Worm (Caenorhabditis elegans) whole organism, L1 larva: Measurements from ENCODE around the gene T19H12.2.

Experiments
- C04F5.9 ChIP-seq: sonication (generic microtip); optimal IDR thresholded peaks from 2 replicates; lab custom pipeline; 2016; ENCODE audit warnings: missing genetic modification characterization, missing compliant biosample characterization
- C34B4.2 ChIP-seq: sonication (generic microtip); optimal IDR thresholded peaks from 2 replicates; lab custom pipeline; 2017; ENCODE audit warnings: mild to moderate bottlenecking, missing genetic modification characterization, missing compliant biosample characterization
- F16B12.6 ChIP-seq: fragments of 150-350 bp; optimal IDR thresholded peaks from 2 replicates; lab custom pipeline; 2014; ENCODE audit warnings: missing biosample characterization, missing genetic modification characterization
- Y116A8C.19 ChIP-seq: sonication (generic microtip); optimal IDR thresholded peaks from 2 replicates; lab custom pipeline; 2016; ENCODE audit warnings: missing compliant biosample characterization, missing genetic modification characterization, borderline replicate concordance
- aha-1 ChIP-seq: fragments of 150-350 bp; optimal IDR thresholded peaks from 2 replicates; lab custom pipeline; 2014; ENCODE audit warnings: missing biosample characterization, missing genetic modification characterization
- alr-1 ChIP-seq: fragments of 200-800 bp; sonication (Bioruptor generic); optimal IDR thresholded peaks from 2 replicates; lab custom pipeline; 2018; ENCODE audit warnings: borderline replicate concordance, mild to moderate bottlenecking, missing genetic modification characterization, missing compliant biosample characterization
- aly-2 ChIP-seq: fragments of 150-350 bp; optimal IDR thresholded peaks from 2 replicates; lab custom pipeline; 2014; ENCODE audit warnings: missing biosample characterization, missing genetic modification characterization
- ama-1 ChIP-seq: fragments of 150-350 bp; optimal IDR thresholded peaks from 2 replicates; lab custom pipeline; 2014
- ceh-63 ChIP-seq: fragments of 200-800 bp; sonication (Bioruptor generic); optimal IDR thresholded peaks from 2 replicates; lab custom pipeline; 2018; ENCODE audit warnings: mild to moderate bottlenecking, missing genetic modification characterization, missing compliant biosample characterization
- ceh-82 ChIP-seq, 3 experiments: fragments of 150-350 bp in 1 of 3; sonication (generic microtip) in 2 of 3; optimal IDR thresholded peaks; 2 replicates each; lab custom pipeline; 2014 to 2017; ENCODE audit warnings: missing biosample characterization in 3 of 3, missing genetic modification characterization in 3 of 3
- ceh-90 ChIP-seq: sonication (generic microtip); optimal IDR thresholded peaks from 2 replicates; lab custom pipeline; 2016; ENCODE audit warnings: missing genetic modification characterization, missing compliant biosample characterization
- ces-1 ChIP-seq: fragments of 150-350 bp; optimal IDR thresholded peaks from 2 replicates; lab custom pipeline; 2014; ENCODE audit warnings: missing biosample characterization, missing genetic modification reagents, missing genetic modification characterization
- efl-1 ChIP-seq, 4 experiments: fragments of 150-350 bp; optimal IDR thresholded peaks in 3 of 4; peaks in 1 of 4; 1 replicate in 1 of 4; 2 replicates in 3 of 4; lab custom pipeline; 2014; ENCODE audit warnings: missing biosample characterization in 2 of 4, missing genetic modification characterization in 2 of 4, missing genetic modification reagents in 2 of 4
- elt-2 ChIP-seq: sonication (generic microtip); optimal IDR thresholded peaks from 2 replicates; lab custom pipeline; 2016; ENCODE audit warnings: missing genetic modification characterization, mild to moderate bottlenecking, inconsistent platforms, missing compliant biosample characterization, missing genetic modification reagents
- elt-3 ChIP-seq, 6 experiments: fragments of 150-350 bp in 1 of 6; sonication (generic microtip); optimal IDR thresholded peaks; 2 replicates each; lab custom pipeline; 2017 to 2018; ENCODE audit warnings: missing biosample characterization in 6 of 6, missing genetic modification characterization in 6 of 6, inconsistent platforms in 1 of 6
- fkh-4 ChIP-seq: sonication (generic microtip); optimal IDR thresholded peaks from 2 replicates; lab custom pipeline; 2016; ENCODE audit warnings: missing compliant biosample characterization, missing genetic modification characterization, borderline replicate concordance
- grh-1 ChIP-seq: fragments of 200-800 bp; sonication (Bioruptor generic); IDR thresholded peaks from 2 replicates; pipeline ENCODE4 v1.3.6; 2022; ENCODE audit warnings: missing genetic modification reagents, missing genetic modification characterization, missing compliant biosample characterization
- hlh-17 ChIP-seq: fragments of 200-800 bp; sonication (Bioruptor generic); optimal IDR thresholded peaks from 2 replicates; lab custom pipeline; 2018; ENCODE audit warnings: missing genetic modification characterization, mild to moderate bottlenecking, missing compliant biosample characterization, moderate library complexity, borderline replicate concordance
- hlh-4 ChIP-seq: sonication (generic microtip); optimal IDR thresholded peaks from 2 replicates; lab custom pipeline; 2016; ENCODE audit warnings: mild to moderate bottlenecking, missing genetic modification characterization, missing compliant biosample characterization
- isw-1 ChIP-seq: fragments of 200-800 bp; sonication (Bioruptor generic); IDR thresholded peaks from 2 replicates; pipeline ENCODE4 v1.3.6; 2022; ENCODE audit warnings: missing genetic modification characterization, missing compliant biosample characterization
- lin-13 ChIP-seq: fragments of 150-350 bp; optimal IDR thresholded peaks from 2 replicates; lab custom pipeline; 2014; ENCODE audit warnings: missing biosample characterization, missing genetic modification reagents, missing genetic modification characterization
- lin-15B ChIP-seq: fragments of 150-350 bp; sonication (generic microtip); optimal IDR thresholded peaks from 3 replicates; lab custom pipeline; 2014; ENCODE audit warnings: missing biosample characterization, missing genetic modification characterization
- lin-35 ChIP-seq, 2 experiments: fragments of 150-350 bp; optimal IDR thresholded peaks; 2 replicates each; lab custom pipeline; 2014; ENCODE audit warnings: missing biosample characterization in 2 of 2, missing genetic modification characterization in 2 of 2, missing genetic modification reagents in 2 of 2
- lir-3 ChIP-seq: sonication (generic microtip); optimal IDR thresholded peaks from 2 replicates; lab custom pipeline; 2016; ENCODE audit warnings: mild to moderate bottlenecking, missing genetic modification characterization, moderate library complexity, missing compliant biosample characterization; ENCODE audit not compliant: poor library complexity
- lsy-2 ChIP-seq, 2 experiments: fragments of 150-350 bp; optimal IDR thresholded peaks; 2 replicates each; lab custom pipeline; 2014; ENCODE audit warnings: missing biosample characterization in 2 of 2, missing genetic modification characterization in 2 of 2
- mab-9 ChIP-seq: fragments of 200-800 bp; sonication (Bioruptor generic); IDR thresholded peaks from 2 replicates; pipeline ENCODE4 v1.3.6; 2022; ENCODE audit warnings: missing genetic modification reagents, missing genetic modification characterization, missing compliant biosample characterization
- mef-2 ChIP-seq: fragments of 150-350 bp; optimal IDR thresholded peaks from 2 replicates; lab custom pipeline; 2014; ENCODE audit warnings: missing biosample characterization, missing genetic modification characterization
- nhr-12 ChIP-seq: sonication (generic microtip); optimal IDR thresholded peaks from 2 replicates; lab custom pipeline; 2017; ENCODE audit warnings: missing biosample characterization, missing genetic modification characterization
- nhr-28 ChIP-seq: fragments of 150-350 bp; optimal IDR thresholded peaks from 2 replicates; lab custom pipeline; 2014; ENCODE audit warnings: missing biosample characterization, missing genetic modification characterization
- nhr-47 ChIP-seq: sonication (generic microtip); optimal IDR thresholded peaks from 2 replicates; lab custom pipeline; 2016; ENCODE audit warnings: mild to moderate bottlenecking, missing genetic modification characterization, moderate library complexity, missing compliant biosample characterization
- nhr-77 ChIP-seq: fragments of 150-350 bp; optimal IDR thresholded peaks from 2 replicates; lab custom pipeline; 2014; ENCODE audit warnings: missing biosample characterization, missing genetic modification characterization
- nhr-84 ChIP-seq: sonication (generic microtip); optimal IDR thresholded peaks from 2 replicates; lab custom pipeline; 2017; ENCODE audit warnings: missing biosample characterization, missing genetic modification characterization
- nhr-85 ChIP-seq: sonication (generic microtip); peaks from one replicate; lab custom pipeline; 2016; ENCODE audit warnings: missing genetic modification characterization, inconsistent platforms, missing compliant biosample characterization
- pqm-1 ChIP-seq: sonication (generic microtip); optimal IDR thresholded peaks from 3 replicates; lab custom pipeline; 2017; ENCODE audit warnings: missing biosample characterization, missing genetic modification characterization
- rnt-1 ChIP-seq: sonication (generic microtip); optimal IDR thresholded peaks from 2 replicates; lab custom pipeline; 2016; ENCODE audit warnings: mild to moderate bottlenecking, missing genetic modification characterization, moderate library complexity, missing compliant biosample characterization
- skn-1 ChIP-seq: fragments of 150-350 bp; optimal IDR thresholded peaks from 2 replicates; lab custom pipeline; 2014; ENCODE audit warnings: missing biosample characterization, missing genetic modification characterization
- sptf-1 ChIP-seq: fragments of 150-350 bp; optimal IDR thresholded peaks from 2 replicates; lab custom pipeline; 2014; ENCODE audit warnings: missing biosample characterization, missing genetic modification characterization
- tlp-1 ChIP-seq: fragments of 150-350 bp; optimal IDR thresholded peaks from 2 replicates; lab custom pipeline; 2014; ENCODE audit warnings: missing biosample characterization, missing genetic modification characterization
- unc-130 ChIP-seq: fragments of 150-350 bp; optimal IDR thresholded peaks from 2 replicates; lab custom pipeline; 2017; ENCODE audit warnings: missing biosample characterization, missing genetic modification characterization, inconsistent platforms
- unc-30 ChIP-seq: sonication (generic microtip); optimal IDR thresholded peaks from 2 replicates; lab custom pipeline; 2017; ENCODE audit warnings: missing biosample characterization, missing genetic modification characterization
- unc-86 ChIP-seq: sonication (generic microtip); optimal IDR thresholded peaks from 2 replicates; lab custom pipeline; 2016; ENCODE audit warnings: missing genetic modification characterization, missing compliant biosample characterization
- vab-15 ChIP-seq: sonication (generic microtip); optimal IDR thresholded peaks from 2 replicates; lab custom pipeline; 2017; ENCODE audit warnings: missing genotype, mild to moderate bottlenecking, missing genetic modification characterization, missing compliant biosample characterization
- ztf-11 ChIP-seq, 2 experiments: sonication (generic microtip); optimal IDR thresholded peaks; 2 replicates each; lab custom pipeline; 2016 to 2017; ENCODE audit warnings: missing genetic modification characterization in 2 of 2, missing biosample characterization in 1 of 2, missing compliant biosample characterization in 1 of 2
- ztf-4 ChIP-seq: fragments of 150-350 bp; optimal IDR thresholded peaks from 2 replicates; lab custom pipeline; 2014; ENCODE audit warnings: missing biosample characterization, missing genetic modification characterization

T19H12.2 gene

DNA sequence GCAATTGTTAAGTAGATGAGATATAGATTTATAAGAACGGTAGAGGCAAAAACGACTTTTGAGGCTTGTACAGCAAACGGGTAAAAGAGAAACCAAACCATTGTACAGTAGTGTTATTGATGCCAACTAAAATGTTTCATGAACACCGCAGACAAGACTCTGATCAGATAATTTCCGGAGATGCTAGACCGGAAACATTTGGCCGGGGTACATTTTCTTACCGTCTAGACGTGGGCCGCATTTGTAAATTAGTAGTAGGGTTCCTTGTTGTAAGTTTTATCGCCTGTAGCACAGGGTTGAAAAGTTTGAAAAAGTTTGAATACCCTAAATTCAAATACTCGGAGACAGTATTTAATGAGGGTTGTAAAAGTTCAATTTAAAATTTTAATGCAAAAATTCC is 8.9 kb upstream of the T19H12.2 start, which contains the start of gene str-32:
Gene str-32 (minus strand): TSS at position 101 of the 400 bp plus-strand sequence.
- TF ChIP-seq hlh-17 (GFP tag; lab: Kevin White, UChicago) (no peak), lsy-2 (tag; optimal IDR thresholded peaks at IDR 0.05; lab: Kevin White, UChicago) (no peak), ceh-63 (GFP tag; lab: Kevin White, UChicago) (no peak), nhr-85 (no peak), vab-15 (tag; lab: Kevin White, UChicago) (no peak), nhr-47 (tag; lab: Kevin White, UChicago) (no peak), nhr-84 (tag; lab: Kevin White, UChicago) (no peak), nhr-77 (tag; lab: Kevin White, UChicago) (no peak), mef-2 (tag; lab: Kevin White, UChicago) (no peak), elt-2 (tag; lab: Kevin White, UChicago) (no peak), ama-1 (lab: Kevin White, UChicago) (no peak), lin-13 (GFP tag; lab: Kevin White, UChicago) (no peak), unc-130 (tag; lab: Kevin White, UChicago) (no peak), ces-1 (GFP tag; lab: Kevin White, UChicago) (no peak), Y116A8C.19 (tag; lab: Kevin White, UChicago) (no peak), ztf-4 (tag; lab: Kevin White, UChicago) (no peak)
- TF ChIP-seq, all 84 proteins: peak for 0

DNA sequence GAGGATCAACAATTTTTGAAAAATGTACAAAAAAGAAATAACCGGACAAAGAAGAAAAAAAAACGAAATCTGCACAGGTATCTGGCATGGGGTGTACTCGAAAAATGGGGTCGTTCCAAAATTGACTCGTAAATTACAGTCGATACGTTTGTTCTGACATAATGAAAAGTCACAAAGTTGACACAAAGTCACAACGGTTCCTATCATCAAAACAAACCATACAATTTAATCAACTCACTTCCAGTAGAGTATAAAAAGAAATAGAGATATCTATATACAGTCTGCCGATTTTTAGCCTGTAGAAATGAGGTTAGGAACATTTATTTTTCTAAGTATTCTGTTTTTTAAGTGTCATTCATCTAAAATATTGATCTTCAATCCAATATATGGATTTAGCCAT is 5.7 kb upstream of the T19H12.2 start, which contains the start of gene T19H12.12:
Gene T19H12.12 (plus strand): TSS at position 301 of the 400 bp plus-strand sequence.
- TF ChIP-seq ceh-90 (tag; lab: Kevin White, UChicago) (no peak), unc-86 (tag; lab: Kevin White, UChicago) (no peak), ztf-4 (tag; lab: Kevin White, UChicago) (no peak), lir-3 (tag; lab: Kevin White, UChicago) (no peak), mab-9 (GFP tag; lab: Robert Waterston, UW) (no peak), nhr-85 (no peak), aly-2 (no peak), tlp-1 (tag; lab: Kevin White, UChicago) (no peak), unc-30 (tag; lab: Kevin White, UChicago) (no peak), sptf-1 (tag; lab: Kevin White, UChicago) (no peak), lsy-2 (tag; optimal IDR thresholded peaks at IDR 0.05; lab: Kevin White, UChicago) (no peak), efl-1 (optimal IDR thresholded peaks at IDR 0.05; lab: Kevin White, UChicago) (no peak), efl-1 (GFP tag; optimal IDR thresholded peaks at IDR 0.05 in 1 of 2; lab: Kevin White, UChicago) (no peak), rnt-1 (tag; lab: Kevin White, UChicago) (no peak), aha-1 (tag; lab: Kevin White, UChicago) (no peak), nhr-12 (tag; lab: Kevin White, UChicago) (no peak)
- TF ChIP-seq, all 84 proteins: peak for 0

DNA sequence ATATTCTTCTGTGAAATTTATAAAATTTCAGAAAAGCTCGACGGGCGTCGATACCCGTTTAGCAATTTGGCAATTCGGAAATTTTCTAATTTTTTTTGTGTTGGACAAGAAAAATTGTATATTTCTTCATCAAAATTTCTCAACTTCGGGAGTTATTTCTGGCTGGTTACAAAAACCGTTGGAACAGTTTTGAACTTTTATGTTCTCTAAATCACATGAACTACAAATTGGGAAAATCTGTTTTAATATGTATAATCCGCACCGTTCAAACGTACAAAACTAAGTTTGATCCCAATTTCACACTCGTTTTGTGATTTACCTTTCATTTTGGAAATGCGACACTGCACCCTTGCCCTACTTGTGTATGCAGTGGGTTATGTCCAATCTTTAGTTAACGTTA is 4.9 kb upstream of the T19H12.2 start, which contains the start of gene T19H12.3:
Gene T19H12.3 (plus strand): TSS at position 301 of the 400 bp plus-strand sequence.
- TF ChIP-seq unc-130 (tag; lab: Kevin White, UChicago) (no peak), F16B12.6 (tag; lab: Kevin White, UChicago) (no peak), skn-1 (tag; lab: Kevin White, UChicago) (no peak), rnt-1 (tag; lab: Kevin White, UChicago) (no peak), alr-1 (tag; lab: Kevin White, UChicago) (no peak), hlh-4 (tag; lab: Kevin White, UChicago) (no peak), lin-13 (GFP tag; lab: Kevin White, UChicago) (no peak), unc-30 (tag; lab: Kevin White, UChicago) (no peak), nhr-28 (no peak), pqm-1 (tag; lab: Kevin White, UChicago) (no peak)

DNA sequence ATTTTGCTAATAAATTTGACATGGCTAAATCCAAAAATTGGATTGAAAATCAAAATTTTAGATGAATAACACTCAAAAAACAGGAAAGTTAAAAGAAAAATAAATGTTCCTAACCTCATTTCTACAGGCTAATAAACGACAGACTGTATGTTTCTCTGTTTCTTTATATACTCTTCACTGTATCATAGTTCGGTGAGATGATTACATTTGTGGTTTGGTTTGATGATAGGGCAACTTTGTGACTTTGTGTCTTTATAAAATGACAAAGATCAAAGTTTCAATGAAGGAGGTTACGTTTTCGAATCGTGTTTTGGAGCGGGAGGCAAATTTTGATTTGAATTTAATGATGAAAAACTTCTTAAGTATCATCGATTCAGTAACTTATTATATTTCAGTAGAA is 752 bp upstream of the T19H12.2 start, which contains the start of gene ugt-12:
Gene ugt-12 (minus strand): TSS at position 153 of the 400 bp plus-strand sequence.
- peak in 1 of 2 experiments; percentile 34 for TF ChIP-seq lin-35 (GFP tag; optimal IDR thresholded peaks at IDR 0.05; lab: Kevin White, UChicago)
- TF ChIP-seq grh-1, result no peak
- no peak for TF ChIP-seq lsy-2 (tag; optimal IDR thresholded peaks at IDR 0.05; lab: Kevin White, UChicago)
- TF ChIP-seq C34B4.2 (tag; lab: Kevin White, UChicago), result no peak
- no peak for TF ChIP-seq mef-2 (tag; lab: Kevin White, UChicago)
- no peak for TF ChIP-seq C04F5.9
- TF ChIP-seq nhr-47 (tag; lab: Kevin White, UChicago), result no peak
- TF ChIP-seq elt-3 (tag; optimal IDR thresholded peaks at IDR 0.05; lab: Kevin White, UChicago), result peak in 2 of 6 experiments; percentile 10 to 37
- no peak for TF ChIP-seq nhr-84 (tag; lab: Kevin White, UChicago)
- no peak for TF ChIP-seq isw-1
- TF ChIP-seq pqm-1 (tag; lab: Kevin White, UChicago), result no peak
- no peak for TF ChIP-seq F16B12.6 (tag; lab: Kevin White, UChicago)
- TF ChIP-seq fkh-4 (tag; lab: Kevin White, UChicago), result no peak
- no peak for TF ChIP-seq ztf-11 (tag; optimal IDR thresholded peaks at IDR 0.05; lab: Kevin White, UChicago)
- no peak for TF ChIP-seq lin-15B
- TF ChIP-seq efl-1 (optimal IDR thresholded peaks at IDR 0.05; lab: Kevin White, UChicago), result no peak
- no peak for TF ChIP-seq efl-1 (GFP tag; optimal IDR thresholded peaks at IDR 0.05 in 1 of 2; lab: Kevin White, UChicago)
- peak; percentile 49 for TF ChIP-seq elt-2 (tag; lab: Kevin White, UChicago)
- no peak for TF ChIP-seq rnt-1 (tag; lab: Kevin White, UChicago)
- TF ChIP-seq ceh-82 (tag; optimal IDR thresholded peaks at IDR 0.05; lab: Kevin White, UChicago), result no peak
